Fruit fly (Drosophila melanogaster): ENCODE measurements around the gene Ilp3.

The Ilp3 gene

DNA sequence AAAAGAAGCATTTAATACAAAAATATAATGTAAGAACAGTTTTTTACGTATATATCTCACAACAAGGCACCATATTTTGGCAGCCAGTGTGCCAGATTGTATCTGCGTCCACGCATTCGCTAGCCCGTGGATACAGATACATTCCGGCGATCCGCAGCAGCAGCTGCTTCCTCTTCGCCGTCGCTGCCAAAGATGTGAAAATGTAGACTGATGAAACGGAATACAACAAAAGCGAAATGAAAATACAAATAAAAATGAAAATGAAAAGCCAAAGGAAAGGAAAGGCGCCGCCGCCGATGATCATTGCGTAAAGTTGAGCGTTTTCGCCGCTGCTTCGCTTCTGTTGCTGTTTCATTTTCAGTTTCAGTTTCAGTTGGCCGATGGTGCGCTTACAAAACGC is 13.8 kb upstream of the Ilp3 start (continued):
- TF ChIP-seq CG3281 (GFP tag; optimal IDR thresholded peaks at IDR 0.05) (no peak), Med (GFP tag) (peak; percentile 7), lilli (GFP tag; optimal IDR thresholded peaks at IDR 0.05) (no peak), CG15514 (GFP tag; optimal IDR thresholded peaks at IDR 0.05) (no peak), CG3065 (GFP tag; optimal IDR thresholded peaks at IDR 0.05) (no peak), sima (GFP tag; optimal IDR thresholded peaks at IDR 0.05) (no peak), stc (GFP tag; IDR thresholded peaks at IDR 0.05) (no peak), CG2712 (tag; optimal IDR thresholded peaks at IDR 0.05) (no peak), Dad (GFP tag; optimal IDR thresholded peaks at IDR 0.05) (no peak), gro (GFP tag; optimal IDR thresholded peaks at IDR 0.05) (no peak), ttk (GFP tag; IDR thresholded peaks at IDR 0.05) (no peak), fd96Cb (tag; optimal IDR thresholded peaks at IDR 0.05) (no peak), CG10543 (GFP tag; optimal IDR thresholded peaks at IDR 0.05) (peak; percentile 14), ab (GFP tag; optimal IDR thresholded peaks at IDR 0.05) (no peak), CkIIα-i1 (GFP tag; IDR thresholded peaks at IDR 0.05) (no peak), ci (GFP tag; IDR thresholded peaks at IDR 0.05) (0 out of 3 replicates have a peak, but pooled peaks have one; percentile 23), grau (tag; optimal IDR thresholded peaks at IDR 0.05) (no peak), CG14014 (GFP tag; IDR thresholded peaks at IDR 0.05) (0 out of 2 replicates have a peak, but pooled peaks have one; percentile 11), tgo (GFP tag; IDR thresholded peaks at IDR 0.05) (no peak), en (GFP tag; optimal IDR thresholded peaks at IDR 0.05) (no peak), CG13123 (GFP tag; optimal IDR thresholded peaks at IDR 0.05) (no peak), CG6813 (GFP tag; optimal IDR thresholded peaks at IDR 0.05) (no peak), D (optimal IDR thresholded peaks at IDR 0.05) (no peak), D (GFP tag; optimal IDR thresholded peaks at IDR 0.05) (no peak), crc (GFP tag; optimal IDR thresholded peaks at IDR 0.05) (no peak), gce (GFP tag; IDR thresholded peaks at IDR 0.05) (no peak), CG6683 (GFP tag; optimal IDR thresholded peaks at IDR 0.05) (no peak), Hey (tag; optimal IDR thresholded peaks at IDR 0.05) (no peak), hkb (optimal IDR thresholded peaks at IDR 0.05) (no peak), hkb (GFP tag; IDR thresholded peaks at IDR 0.05) (no peak), Dref (GFP tag; IDR thresholded peaks at IDR 0.05) (no peak), mirr (GFP tag; optimal IDR thresholded peaks at IDR 0.05) (no peak), CG15073 (GFP tag; optimal IDR thresholded peaks at IDR 0.05) (peak; percentile 78), BEAF-32 (GFP tag; optimal IDR thresholded peaks at IDR 0.05) (no peak), cato (GFP tag; optimal IDR thresholded peaks at IDR 0.05; ENCODE audit: borderline replicate concordance) (no peak), CG17385 (GFP tag; optimal IDR thresholded peaks at IDR 0.05) (peak; percentile 16), CG6854 (GFP tag; optimal IDR thresholded peaks at IDR 0.05) (no peak), Blimp-1 (GFP tag; optimal IDR thresholded peaks at IDR 0.05) (no peak), D19B (GFP tag; optimal IDR thresholded peaks at IDR 0.05) (no peak), sim (GFP tag; IDR thresholded peaks at IDR 0.05) (no peak), CG13775 (GFP tag; optimal IDR thresholded peaks at IDR 0.05) (no peak), CG4707 (GFP tag; optimal IDR thresholded peaks at IDR 0.05) (no peak), CG1603 (tag; optimal IDR thresholded peaks at IDR 0.05) (no peak), Doc3 (GFP tag; IDR thresholded peaks at IDR 0.05; ENCODE audit: partially characterized antibody) (no peak), caup (GFP tag; optimal IDR thresholded peaks at IDR 0.05; ENCODE audit: severe bottlenecking) (no peak), knrl (GFP tag; IDR thresholded peaks at IDR 0.05; ENCODE audit: partially characterized antibody) (no peak), danr (GFP tag; IDR thresholded peaks at IDR 0.05) (no peak), Fer1 (GFP tag; optimal IDR thresholded peaks at IDR 0.05) (no peak), Fer2 (tag; optimal IDR thresholded peaks at IDR 0.05) (no peak), CG2875 (GFP tag; optimal IDR thresholded peaks at IDR 0.05) (no peak), trh (GFP tag; optimal IDR thresholded peaks at IDR 0.05) (no peak), CG11696 (GFP tag; IDR thresholded peaks at IDR 0.05) (no peak)
